Worm (Caenorhabditis elegans) whole organism, mixed stage, embryonic: ENCODE results near the gene T21C9.6.

Experiments used
- M03D4.4 ChIP-seq: sonication (generic microtip); optimal IDR thresholded peaks from 2 replicates; lab custom pipeline; 2017; ENCODE audit warnings: mild to moderate bottlenecking, missing genetic modification characterization, missing compliant biosample characterization
- bed-3 ChIP-seq: fragments of 200-800 bp; sonication (Bioruptor generic); optimal IDR thresholded peaks from 3 replicates; lab custom pipeline; 2018; ENCODE audit warnings: mild to moderate bottlenecking, missing genetic modification characterization, moderate library complexity, missing compliant biosample characterization
- ceh-39 ChIP-seq: fragments of 150-350 bp; optimal IDR thresholded peaks from 2 replicates; lab custom pipeline; 2014; ENCODE audit warnings: missing biosample characterization, missing genetic modification characterization
- ceh-83 ChIP-seq: fragments of 200-800 bp; sonication (Bioruptor generic); optimal IDR thresholded peaks from 2 replicates; lab custom pipeline; 2018; ENCODE audit warnings: mild to moderate bottlenecking, missing genetic modification characterization, missing compliant biosample characterization
- ces-1 ChIP-seq: fragments of 150-350 bp; optimal IDR thresholded peaks from 2 replicates; lab custom pipeline; 2014; ENCODE audit warnings: missing biosample characterization, missing genetic modification reagents, missing genetic modification characterization
- cnd-1 ChIP-seq: fragments of 200-800 bp; sonication (Bioruptor generic); optimal IDR thresholded peaks from 2 replicates; lab custom pipeline; 2018; ENCODE audit warnings: mild to moderate bottlenecking, missing genetic modification characterization, missing compliant biosample characterization
- drap-1 ChIP-seq: fragments of 200-800 bp; sonication (Bioruptor generic); optimal IDR thresholded peaks from 3 replicates; lab custom pipeline; 2018; ENCODE audit warnings: mild to moderate bottlenecking, missing genetic modification characterization, missing compliant biosample characterization
- elt-1 ChIP-seq: sonication (generic microtip); optimal IDR thresholded peaks from 2 replicates; lab custom pipeline; 2017; ENCODE audit warnings: missing genetic modification characterization, mild to moderate bottlenecking, missing compliant biosample characterization, antibody characterized with exemption, moderate library complexity, borderline replicate concordance; ENCODE audit not compliant: insufficient read depth
- elt-3 ChIP-seq: fragments of 150-350 bp; optimal IDR thresholded peaks from 2 replicates; lab custom pipeline; 2014; ENCODE audit warnings: missing biosample characterization, missing genetic modification characterization
- flh-1 ChIP-seq: fragments of 200-800 bp; sonication (Bioruptor generic); optimal IDR thresholded peaks from 2 replicates; lab custom pipeline; 2018; ENCODE audit warnings: mild to moderate bottlenecking, missing genetic modification characterization, moderate library complexity, missing compliant biosample characterization
- ham-2 ChIP-seq: fragments of 200-800 bp; sonication (Bioruptor generic); optimal IDR thresholded peaks from 2 replicates; lab custom pipeline; 2018; ENCODE audit warnings: mild to moderate bottlenecking, missing genetic modification characterization, missing compliant biosample characterization
- hlh-1 ChIP-seq: fragments of 150-350 bp; optimal IDR thresholded peaks from 2 replicates; lab custom pipeline; 2014; ENCODE audit warnings: missing biosample characterization, missing genetic modification reagents, missing genetic modification characterization
- lin-13 ChIP-seq: fragments of 150-350 bp; optimal IDR thresholded peaks from 2 replicates; lab custom pipeline; 2014; ENCODE audit warnings: missing biosample characterization, missing genetic modification characterization
- lsy-2 ChIP-seq: fragments of 150-350 bp; optimal IDR thresholded peaks from 2 replicates; lab custom pipeline; 2014; ENCODE audit warnings: missing biosample characterization, missing genetic modification characterization
- mab-5 ChIP-seq: fragments of 150-350 bp; optimal IDR thresholded peaks from 2 replicates; lab custom pipeline; 2014; ENCODE audit warnings: missing biosample characterization, missing genetic modification characterization
- mep-1 ChIP-seq: fragments of 150-350 bp; optimal IDR thresholded peaks from 2 replicates; lab custom pipeline; 2017; ENCODE audit warnings: missing biosample characterization, missing genetic modification reagents, missing genetic modification characterization, inconsistent platforms
- nhr-12 ChIP-seq: fragments of 150-350 bp; optimal IDR thresholded peaks from 2 replicates; lab custom pipeline; 2014; ENCODE audit warnings: missing biosample characterization, missing genetic modification characterization
- nhr-2 ChIP-seq: fragments of 150-350 bp; optimal IDR thresholded peaks from 2 replicates; lab custom pipeline; 2014; ENCODE audit warnings: missing biosample characterization, missing genetic modification characterization
- nhr-237 ChIP-seq: fragments of 150-350 bp; optimal IDR thresholded peaks from 2 replicates; lab custom pipeline; 2014; ENCODE audit warnings: missing biosample characterization, missing genetic modification characterization
- nhr-76 ChIP-seq: sonication (generic microtip); optimal IDR thresholded peaks from 2 replicates; lab custom pipeline; 2017; ENCODE audit warnings: missing biosample characterization, missing genetic modification characterization
- pha-4 ChIP-seq: fragments of 150-350 bp; optimal IDR thresholded peaks from 2 replicates; lab custom pipeline; 2018; ENCODE audit warnings: missing biosample characterization, missing genetic modification reagents, missing genetic modification characterization
- sem-2 ChIP-seq: fragments of 200-800 bp; sonication (Bioruptor generic); optimal IDR thresholded peaks from 2 replicates; lab custom pipeline; 2018; ENCODE audit warnings: mild to moderate bottlenecking, missing genetic modification characterization, missing compliant biosample characterization
- snpc-4 ChIP-seq: fragments of 150-350 bp; optimal IDR thresholded peaks from 2 replicates; lab custom pipeline; 2014; ENCODE audit warnings: missing biosample characterization, missing genetic modification characterization
- sptf-1 ChIP-seq: sonication (generic microtip); optimal IDR thresholded peaks from 2 replicates; lab custom pipeline; 2017; ENCODE audit warnings: mild to moderate bottlenecking, missing genetic modification characterization, moderate library complexity, missing compliant biosample characterization
- tbx-8 ChIP-seq: fragments of 200-800 bp; sonication (Bioruptor generic); optimal IDR thresholded peaks from 2 replicates; lab custom pipeline; 2018; ENCODE audit warnings: mild to moderate bottlenecking, missing genetic modification characterization, moderate library complexity, missing compliant biosample characterization
- unc-120 ChIP-seq: sonication (generic microtip); optimal IDR thresholded peaks from 2 replicates; lab custom pipeline; 2017; ENCODE audit warnings: missing genetic modification characterization, missing compliant biosample characterization; ENCODE audit not compliant: poor library complexity, severe bottlenecking
- zip-8 ChIP-seq: fragments of 150-350 bp; optimal IDR thresholded peaks from 2 replicates; lab custom pipeline; 2014; ENCODE audit warnings: missing biosample characterization, missing genetic modification characterization
- ztf-11 ChIP-seq: fragments of 150-350 bp; optimal IDR thresholded peaks from 2 replicates; lab custom pipeline; 2014; ENCODE audit warnings: missing biosample characterization, missing genetic modification characterization

The T21C9.6 gene

DNA sequence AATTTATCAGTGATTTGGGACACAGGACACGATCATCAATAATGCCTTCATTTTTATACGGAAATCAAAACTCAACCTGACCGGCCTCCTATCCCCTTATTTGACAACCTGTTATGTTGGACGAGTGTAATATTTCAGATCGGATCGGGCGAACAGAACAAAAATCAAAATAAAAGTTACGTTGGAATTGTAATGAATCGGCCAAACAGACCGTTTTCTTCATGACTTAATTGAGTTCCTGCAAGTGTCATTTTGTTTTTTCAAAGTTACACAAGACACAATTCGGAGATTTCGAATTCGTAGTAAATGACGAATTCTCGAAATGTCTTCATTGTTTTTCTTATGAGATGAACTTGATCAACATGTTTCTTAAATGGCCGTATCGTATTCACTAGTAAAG, 26.4 kb upstream of the T21C9.6 start, which contains the start of gene F32G8.3:
TSS of gene F32G8.3 (minus strand) at position 101 of the 400 bp plus-strand sequence.
- TF ChIP-seq nhr-2 (tag; lab: Kevin White, UChicago) = no peak
- no peak for TF ChIP-seq elt-1 (tag; lab: Kevin White, UChicago)
- no peak for TF ChIP-seq zip-8 (tag; lab: Kevin White, UChicago)
- TF ChIP-seq nhr-12 (tag; lab: Kevin White, UChicago) = no peak
- no peak for TF ChIP-seq M03D4.4 (tag; lab: Kevin White, UChicago)

- no peak for TF ChIP-seq ztf-11 (tag; lab: Kevin White, UChicago)
Observed at ce11 chrV:10556362-10556761, 25.3 kb upstream of the T21C9.6 start.

- TF ChIP-seq nhr-76 (tag; lab: Kevin White, UChicago) = no peak
- no peak for TF ChIP-seq nhr-12 (tag; lab: Kevin White, UChicago)
- TF ChIP-seq tbx-8 = no peak
- TF ChIP-seq cnd-1 (tag; lab: Kevin White, UChicago) = no peak
- no peak for TF ChIP-seq flh-1
Observed at ce11 chrV:10557094-10557493, 24.6 kb upstream of the T21C9.6 start.

- TF ChIP-seq bed-3 (GFP tag; lab: Kevin White, UChicago) (no peak), drap-1 (GFP tag; lab: Kevin White, UChicago) (no peak), nhr-237 (tag; lab: Kevin White, UChicago) (no peak), M03D4.4 (tag; lab: Kevin White, UChicago) (no peak), mab-5 (tag; lab: Kevin White, UChicago) (no peak), hlh-1 (tag; lab: Kevin White, UChicago) (no peak), ceh-83 (GFP tag; lab: Kevin White, UChicago) (no peak), ceh-39 (tag; lab: Kevin White, UChicago) (no peak), ham-2 (GFP tag; lab: Kevin White, UChicago) (no peak), mep-1 (tag; lab: Kevin White, UChicago) (no peak), nhr-12 (tag; lab: Kevin White, UChicago) (no peak), unc-120 (tag; lab: Kevin White, UChicago) (no peak), cnd-1 (tag; lab: Kevin White, UChicago) (no peak)
Observed at ce11 chrV:10557676-10558075, 24.0 kb upstream of the T21C9.6 start, which contains the start of gene best-14. best-14 (plus strand) TSS chrV:10557976.

DNA sequence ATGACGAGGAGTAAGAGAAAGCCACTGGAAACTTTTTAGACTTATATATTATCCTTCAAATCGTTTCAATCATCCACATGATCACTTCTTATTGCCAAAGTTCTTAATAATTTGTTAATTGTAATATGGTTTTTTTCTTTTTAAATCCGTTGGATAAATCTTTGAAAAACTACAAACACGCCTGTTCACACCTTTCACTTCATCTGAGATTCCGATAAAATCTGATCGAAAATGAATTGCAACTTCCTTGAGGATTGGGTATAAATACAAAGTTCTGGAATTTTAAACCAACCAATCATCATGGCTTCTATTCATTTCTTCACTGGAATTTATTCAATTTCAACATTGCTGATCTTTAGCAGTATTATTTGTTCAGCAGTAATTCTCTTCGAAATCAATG, 21.1 kb upstream of the T21C9.6 start, which contains the start of gene col-152:
TSS of gene col-152 (plus strand) at position 301 of the 400 bp plus-strand sequence.
- TF ChIP-seq unc-120 (tag; lab: Kevin White, UChicago) (no peak), snpc-4 (no peak), cnd-1 (tag; lab: Kevin White, UChicago) (no peak), tbx-8 (no peak), nhr-76 (tag; lab: Kevin White, UChicago) (no peak), elt-1 (tag; lab: Kevin White, UChicago) (no peak)

DNA sequence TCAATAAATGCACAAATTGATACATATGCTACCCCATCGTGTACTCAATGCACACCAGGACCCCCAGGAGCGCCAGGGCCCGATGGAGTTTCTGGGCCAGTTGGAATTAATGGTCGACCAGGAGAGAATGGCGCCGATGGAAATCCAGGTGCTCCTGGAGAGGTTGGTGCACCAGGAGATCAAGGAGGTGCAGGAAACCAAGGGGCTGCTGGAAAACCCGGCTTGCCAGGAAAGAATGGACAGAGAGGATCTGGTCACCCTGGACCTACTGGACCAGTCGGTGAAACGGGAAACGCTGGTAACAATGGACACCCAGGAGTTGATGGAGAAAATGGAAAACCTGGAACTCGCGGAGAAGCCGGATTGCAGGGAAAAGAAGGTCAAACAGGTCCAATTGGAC, 20.1 kb upstream of the T21C9.6 start:
- TF ChIP-seq nhr-12 (tag; lab: Kevin White, UChicago) (no peak), pha-4 (tag; lab: Kevin White, UChicago) (no peak), ham-2 (GFP tag; lab: Kevin White, UChicago) (no peak), lin-13 (no peak), hlh-1 (tag; lab: Kevin White, UChicago) (no peak), mep-1 (tag; lab: Kevin White, UChicago) (no peak), zip-8 (tag; lab: Kevin White, UChicago) (no peak), mab-5 (tag; lab: Kevin White, UChicago) (no peak), ceh-83 (GFP tag; lab: Kevin White, UChicago) (no peak), sptf-1 (tag; lab: Kevin White, UChicago) (no peak), elt-3 (no peak), ceh-39 (tag; lab: Kevin White, UChicago) (no peak), lsy-2 (tag; lab: Kevin White, UChicago) (no peak), flh-1 (no peak), M03D4.4 (tag; lab: Kevin White, UChicago) (no peak), sem-2 (GFP tag; lab: Kevin White, UChicago) (no peak), ztf-11 (tag; lab: Kevin White, UChicago) (no peak), unc-120 (tag; lab: Kevin White, UChicago) (no peak), ces-1 (no peak), elt-1 (tag; lab: Kevin White, UChicago) (no peak)
- TF ChIP-seq, all 35 proteins: peak for 0
